Worm (Caenorhabditis elegans) whole organism, mixed stage, embryonic: ENCODE data around the gene C02B8.1.

Experiments
- M03D4.4 ChIP-seq: sonication (generic microtip); optimal IDR thresholded peaks from 2 replicates; lab custom pipeline; 2017; ENCODE audit warnings: mild to moderate bottlenecking, missing genetic modification characterization, missing compliant biosample characterization
- bed-3 ChIP-seq: fragments of 200-800 bp; sonication (Bioruptor generic); optimal IDR thresholded peaks from 3 replicates; lab custom pipeline; 2018; ENCODE audit warnings: mild to moderate bottlenecking, missing genetic modification characterization, moderate library complexity, missing compliant biosample characterization
- ceh-39 ChIP-seq: fragments of 150-350 bp; optimal IDR thresholded peaks from 2 replicates; lab custom pipeline; 2014; ENCODE audit warnings: missing biosample characterization, missing genetic modification characterization
- ceh-43 ChIP-seq: fragments of 200-800 bp; sonication (Bioruptor generic); optimal IDR thresholded peaks from 2 replicates; lab custom pipeline; 2018; ENCODE audit warnings: mild to moderate bottlenecking, missing genetic modification characterization, moderate library complexity, missing compliant biosample characterization
- ceh-83 ChIP-seq: fragments of 200-800 bp; sonication (Bioruptor generic); optimal IDR thresholded peaks from 2 replicates; lab custom pipeline; 2018; ENCODE audit warnings: mild to moderate bottlenecking, missing genetic modification characterization, missing compliant biosample characterization
- ces-1 ChIP-seq: fragments of 150-350 bp; optimal IDR thresholded peaks from 2 replicates; lab custom pipeline; 2014; ENCODE audit warnings: missing biosample characterization, missing genetic modification reagents, missing genetic modification characterization
- cnd-1 ChIP-seq: fragments of 200-800 bp; sonication (Bioruptor generic); optimal IDR thresholded peaks from 2 replicates; lab custom pipeline; 2018; ENCODE audit warnings: mild to moderate bottlenecking, missing genetic modification characterization, missing compliant biosample characterization
- drap-1 ChIP-seq: fragments of 200-800 bp; sonication (Bioruptor generic); optimal IDR thresholded peaks from 3 replicates; lab custom pipeline; 2018; ENCODE audit warnings: mild to moderate bottlenecking, missing genetic modification characterization, missing compliant biosample characterization
- elt-1 ChIP-seq: sonication (generic microtip); optimal IDR thresholded peaks from 2 replicates; lab custom pipeline; 2017; ENCODE audit warnings: missing genetic modification characterization, mild to moderate bottlenecking, missing compliant biosample characterization, antibody characterized with exemption, moderate library complexity, borderline replicate concordance; ENCODE audit not compliant: insufficient read depth
- elt-3 ChIP-seq: fragments of 150-350 bp; optimal IDR thresholded peaks from 2 replicates; lab custom pipeline; 2014; ENCODE audit warnings: missing biosample characterization, missing genetic modification characterization
- flh-1 ChIP-seq: fragments of 200-800 bp; sonication (Bioruptor generic); optimal IDR thresholded peaks from 2 replicates; lab custom pipeline; 2018; ENCODE audit warnings: mild to moderate bottlenecking, missing genetic modification characterization, moderate library complexity, missing compliant biosample characterization
- ham-2 ChIP-seq: fragments of 200-800 bp; sonication (Bioruptor generic); optimal IDR thresholded peaks from 2 replicates; lab custom pipeline; 2018; ENCODE audit warnings: mild to moderate bottlenecking, missing genetic modification characterization, missing compliant biosample characterization
- hlh-1 ChIP-seq: fragments of 150-350 bp; optimal IDR thresholded peaks from 2 replicates; lab custom pipeline; 2014; ENCODE audit warnings: missing biosample characterization, missing genetic modification reagents, missing genetic modification characterization
- lin-13 ChIP-seq: fragments of 150-350 bp; optimal IDR thresholded peaks from 2 replicates; lab custom pipeline; 2014; ENCODE audit warnings: missing biosample characterization, missing genetic modification characterization
- lin-32 ChIP-seq: fragments of 200-800 bp; sonication (Bioruptor generic); optimal IDR thresholded peaks from 2 replicates; lab custom pipeline; 2018; ENCODE audit warnings: mild to moderate bottlenecking, missing genetic modification characterization, missing compliant biosample characterization
- lsy-2 ChIP-seq: fragments of 150-350 bp; optimal IDR thresholded peaks from 2 replicates; lab custom pipeline; 2014; ENCODE audit warnings: missing biosample characterization, missing genetic modification characterization
- mab-5 ChIP-seq: fragments of 150-350 bp; optimal IDR thresholded peaks from 2 replicates; lab custom pipeline; 2014; ENCODE audit warnings: missing biosample characterization, missing genetic modification characterization
- mep-1 ChIP-seq: fragments of 150-350 bp; optimal IDR thresholded peaks from 2 replicates; lab custom pipeline; 2017; ENCODE audit warnings: missing biosample characterization, missing genetic modification reagents, missing genetic modification characterization, inconsistent platforms
- mls-2 ChIP-seq: sonication (generic microtip); optimal IDR thresholded peaks from 2 replicates; lab custom pipeline; 2016; ENCODE audit warnings: mild to moderate bottlenecking, missing genetic modification characterization, moderate library complexity, missing compliant biosample characterization
- nhr-2 ChIP-seq: fragments of 150-350 bp; optimal IDR thresholded peaks from 2 replicates; lab custom pipeline; 2014; ENCODE audit warnings: missing biosample characterization, missing genetic modification characterization
- nhr-237 ChIP-seq: fragments of 150-350 bp; optimal IDR thresholded peaks from 2 replicates; lab custom pipeline; 2014; ENCODE audit warnings: missing biosample characterization, missing genetic modification characterization
- nhr-76 ChIP-seq: sonication (generic microtip); optimal IDR thresholded peaks from 2 replicates; lab custom pipeline; 2017; ENCODE audit warnings: missing biosample characterization, missing genetic modification characterization
- pha-4 ChIP-seq: fragments of 150-350 bp; optimal IDR thresholded peaks from 2 replicates; lab custom pipeline; 2018; ENCODE audit warnings: missing biosample characterization, missing genetic modification reagents, missing genetic modification characterization
- sem-2 ChIP-seq: fragments of 200-800 bp; sonication (Bioruptor generic); optimal IDR thresholded peaks from 2 replicates; lab custom pipeline; 2018; ENCODE audit warnings: mild to moderate bottlenecking, missing genetic modification characterization, missing compliant biosample characterization
- snpc-4 ChIP-seq: fragments of 150-350 bp; optimal IDR thresholded peaks from 2 replicates; lab custom pipeline; 2014; ENCODE audit warnings: missing biosample characterization, missing genetic modification characterization
- sptf-1 ChIP-seq: sonication (generic microtip); optimal IDR thresholded peaks from 2 replicates; lab custom pipeline; 2017; ENCODE audit warnings: mild to moderate bottlenecking, missing genetic modification characterization, moderate library complexity, missing compliant biosample characterization
- tbx-8 ChIP-seq: fragments of 200-800 bp; sonication (Bioruptor generic); optimal IDR thresholded peaks from 2 replicates; lab custom pipeline; 2018; ENCODE audit warnings: mild to moderate bottlenecking, missing genetic modification characterization, moderate library complexity, missing compliant biosample characterization
- unc-120 ChIP-seq: sonication (generic microtip); optimal IDR thresholded peaks from 2 replicates; lab custom pipeline; 2017; ENCODE audit warnings: missing genetic modification characterization, missing compliant biosample characterization; ENCODE audit not compliant: poor library complexity, severe bottlenecking
- unc-39 ChIP-seq: fragments of 150-350 bp; optimal IDR thresholded peaks from 2 replicates; lab custom pipeline; 2014; ENCODE audit warnings: missing biosample characterization, missing genetic modification characterization
- unc-62 ChIP-seq: fragments of 150-350 bp; optimal IDR thresholded peaks from 2 replicates; lab custom pipeline; 2014; ENCODE audit warnings: missing biosample characterization, missing genetic modification reagents, missing genetic modification characterization
- zip-8 ChIP-seq: fragments of 150-350 bp; optimal IDR thresholded peaks from 2 replicates; lab custom pipeline; 2014; ENCODE audit warnings: missing biosample characterization, missing genetic modification characterization
- ztf-11 ChIP-seq: fragments of 150-350 bp; optimal IDR thresholded peaks from 2 replicates; lab custom pipeline; 2014; ENCODE audit warnings: missing biosample characterization, missing genetic modification characterization

The C02B8.1 gene

DNA sequence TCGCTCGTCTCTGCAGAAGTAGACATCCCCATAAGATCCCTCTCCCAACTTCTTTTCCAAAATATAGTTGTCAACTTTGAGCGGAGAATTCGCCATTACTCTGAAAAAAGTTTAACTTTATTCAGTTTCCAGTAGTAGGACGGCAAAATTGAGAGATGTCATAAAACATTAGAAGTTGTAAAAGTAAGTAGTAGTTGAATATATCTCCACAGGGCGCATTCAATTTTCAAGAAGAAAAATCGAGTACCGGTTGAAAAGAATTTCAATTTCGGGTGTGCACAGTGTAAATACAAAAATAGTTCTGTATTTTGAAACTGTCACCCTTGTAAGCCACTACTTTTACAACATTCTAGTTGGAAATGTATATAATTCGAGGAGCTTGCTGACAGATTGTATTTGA lies 3.1 kb downstream of the C02B8.1 start, which contains the start of gene F22F1.2:
Gene F22F1.2 (minus strand): TSS at position 101 of the 400 bp plus-strand sequence.
- TF ChIP-seq nhr-2 (tag; lab: Kevin White, UChicago) (no peak), lin-13 (tag; lab: Kevin White, UChicago) (no peak)

ce11 chrX:8151409-8151808 lies 3.9 kb downstream of the C02B8.1 start:
- TF ChIP-seq snpc-4 (tag; lab: Kevin White, UChicago) (no peak), ceh-83 (GFP tag; lab: Kevin White, UChicago) (peak; percentile 56)

- peak; percentile 12 for TF ChIP-seq mep-1 (tag; lab: Kevin White, UChicago)
These were observed 8.0 kb downstream of the C02B8.1 start for ce11 chrX:8155447-8155877.

DNA sequence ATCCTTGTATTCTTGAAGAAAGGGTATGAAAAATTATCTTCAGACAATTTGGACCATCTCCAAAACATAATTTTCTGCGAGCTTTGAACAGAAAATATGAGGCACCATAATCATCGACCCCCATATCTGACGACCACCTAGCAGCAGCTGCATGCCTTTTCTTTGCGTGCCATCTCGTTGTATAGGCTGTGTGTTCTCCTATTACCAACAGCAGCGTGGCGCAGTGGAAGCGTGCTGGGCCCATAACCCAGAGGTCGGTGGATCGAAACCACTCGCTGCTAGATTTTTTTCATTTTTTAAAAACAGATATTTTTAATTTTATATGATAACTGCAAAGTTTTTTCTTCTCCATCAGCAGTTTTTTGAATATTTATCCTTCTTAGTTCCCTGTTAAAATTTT lies 8.5 kb downstream of the C02B8.1 start:
- no peak for TF ChIP-seq unc-39 (tag; lab: Kevin White, UChicago)
- peak; percentile 92 for TF ChIP-seq mls-2 (tag; lab: Kevin White, UChicago)
- TF ChIP-seq mep-1 (tag; lab: Kevin White, UChicago) = peak; percentile 4
- no peak for TF ChIP-seq mab-5 (tag; lab: Kevin White, UChicago)
- TF ChIP-seq cnd-1 (tag; lab: Kevin White, UChicago) = peak; percentile 87
- TF ChIP-seq M03D4.4 = peak; percentile 91
- no peak for TF ChIP-seq snpc-4 (tag; lab: Kevin White, UChicago)
- peak; percentile 66 for TF ChIP-seq pha-4 (tag; lab: Kevin White, UChicago)
- no peak for TF ChIP-seq nhr-2 (tag; lab: Kevin White, UChicago)
- peak; percentile 87 for TF ChIP-seq drap-1 (GFP tag; lab: Kevin White, UChicago)
- no peak for TF ChIP-seq elt-3 (tag; lab: Kevin White, UChicago)
- no peak for TF ChIP-seq elt-1
- TF ChIP-seq unc-120 (tag; lab: Kevin White, UChicago) = peak; percentile 50
- peak; percentile 65 for TF ChIP-seq flh-1
- TF ChIP-seq ces-1 (GFP tag; lab: Kevin White, UChicago) = peak; percentile 5
- TF ChIP-seq ceh-83 (GFP tag; lab: Kevin White, UChicago) = peak; percentile 91
- TF ChIP-seq ztf-11 (tag; lab: Kevin White, UChicago) = peak; percentile 19
- peak; percentile 71 for TF ChIP-seq lin-32 (GFP tag; lab: Kevin White, UChicago)
- TF ChIP-seq lsy-2 (tag; lab: Kevin White, UChicago) = no peak
- TF ChIP-seq ceh-43 (GFP tag; lab: Kevin White, UChicago) = peak; percentile 85
- TF ChIP-seq ham-2 (GFP tag; lab: Kevin White, UChicago) = peak; percentile 67
- peak; percentile 85 for TF ChIP-seq bed-3 (GFP tag; lab: Kevin White, UChicago)
- peak; percentile 86 for TF ChIP-seq sem-2 (GFP tag; lab: Kevin White, UChicago)
- peak; percentile 76 for TF ChIP-seq lin-13 (tag; lab: Kevin White, UChicago)
- peak; percentile 94 for TF ChIP-seq sptf-1 (tag; lab: Kevin White, UChicago)
- no peak for TF ChIP-seq zip-8 (tag; lab: Kevin White, UChicago)
- no peak for TF ChIP-seq nhr-237 (tag; lab: Kevin White, UChicago)
- peak; percentile 79 for TF ChIP-seq tbx-8 (GFP tag; lab: Kevin White, UChicago)

DNA sequence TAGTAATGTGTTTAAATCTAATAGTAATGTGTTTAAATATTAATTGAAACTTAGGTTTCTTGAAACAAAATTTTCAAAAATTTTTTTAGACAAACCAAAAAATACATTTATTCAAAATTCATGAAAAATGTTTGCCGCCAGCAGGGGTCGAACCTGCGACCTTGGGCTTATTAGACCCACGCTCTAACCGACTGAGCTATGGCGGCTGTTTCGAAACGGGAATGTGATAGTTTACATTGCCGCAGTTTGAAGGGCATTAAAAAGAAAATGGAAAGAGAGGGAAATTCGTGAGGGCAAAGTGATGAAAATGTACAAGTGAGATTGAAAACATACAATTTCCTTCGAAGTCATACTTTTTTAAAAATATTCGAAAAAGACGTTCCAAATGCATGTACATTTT lies 9.0 kb downstream of the C02B8.1 start:
- no peak for TF ChIP-seq nhr-237 (tag; lab: Kevin White, UChicago)
- no peak for TF ChIP-seq ceh-43 (GFP tag; lab: Kevin White, UChicago)
- TF ChIP-seq lin-32 (GFP tag; lab: Kevin White, UChicago) = no peak
- TF ChIP-seq lsy-2 (tag; lab: Kevin White, UChicago) = no peak
- no peak for TF ChIP-seq ceh-83 (GFP tag; lab: Kevin White, UChicago)
- TF ChIP-seq M03D4.4 = no peak
- TF ChIP-seq tbx-8 (GFP tag; lab: Kevin White, UChicago) = no peak
- TF ChIP-seq zip-8 (tag; lab: Kevin White, UChicago) = no peak

- TF ChIP-seq ceh-39 (tag; lab: Kevin White, UChicago) (peak; percentile 68), lin-32 (GFP tag; lab: Kevin White, UChicago) (peak; percentile 38), pha-4 (tag; lab: Kevin White, UChicago) (peak; percentile 46), elt-1 (no peak), ces-1 (GFP tag; lab: Kevin White, UChicago) (peak; percentile 18), ztf-11 (tag; lab: Kevin White, UChicago) (peak; percentile 91), lin-13 (tag; lab: Kevin White, UChicago) (peak; percentile 95), lsy-2 (tag; lab: Kevin White, UChicago) (peak; percentile 45), zip-8 (tag; lab: Kevin White, UChicago) (no peak), mab-5 (tag; lab: Kevin White, UChicago) (no peak), hlh-1 (tag; lab: Kevin White, UChicago) (peak; percentile 1), unc-62 (GFP tag; lab: Kevin White, UChicago) (peak; percentile 30), drap-1 (GFP tag; lab: Kevin White, UChicago) (no peak), tbx-8 (GFP tag; lab: Kevin White, UChicago) (no peak), nhr-2 (tag; lab: Kevin White, UChicago) (peak; percentile 12), bed-3 (GFP tag; lab: Kevin White, UChicago) (no peak), ham-2 (GFP tag; lab: Kevin White, UChicago) (peak; percentile 60), mep-1 (tag; lab: Kevin White, UChicago) (peak; percentile 94), nhr-76 (tag; lab: Kevin White, UChicago) (no peak), cnd-1 (tag; lab: Kevin White, UChicago) (peak; percentile 56), sptf-1 (tag; lab: Kevin White, UChicago) (peak; percentile 58)
- TF ChIP-seq, all 35 proteins: peak for 14
These were observed 9.6 kb downstream of the C02B8.1 start for ce11 chrX:8157132-8157531.
